Fruit fly (Drosophila melanogaster) whole organism, embryonic: ENCODE measurements around the gene CG6766.

ENCODE experiments used
- Abd-B ChIP-seq: fragments of 200-800 bp; sonication (Bioruptor generic); optimal IDR thresholded peaks from 2 replicates; lab custom pipeline; 2018; ENCODE audit warnings: missing biosample characterization, mild to moderate bottlenecking, missing genetic modification characterization, moderate library complexity
- BEAF-32 ChIP-seq: fragments of 200-800 bp; sonication (Bioruptor generic); optimal IDR thresholded peaks from 3 replicates; lab custom pipeline; 2017; ENCODE audit warnings: missing biosample characterization, missing genetic modification characterization, mild to moderate bottlenecking, moderate library complexity, missing genetic modification reagents
- Bdp1 ChIP-seq: fragments of 200-800 bp; sonication (Bioruptor generic); optimal IDR thresholded peaks from 3 replicates; lab custom pipeline; 2016; ENCODE audit warnings: missing biosample characterization, missing genetic modification characterization
- Bteb2 ChIP-seq: fragments of 200-800 bp; sonication (Bioruptor generic); optimal IDR thresholded peaks from 2 replicates; lab custom pipeline; 2016; ENCODE audit warnings: missing biosample characterization, missing genetic modification characterization
- CG10979 ChIP-seq: fragments of 200-800 bp; sonication (Bioruptor generic); optimal IDR thresholded peaks from 2 replicates; lab custom pipeline; 2018; ENCODE audit warnings: missing biosample characterization, mild to moderate bottlenecking, missing genetic modification characterization, moderate library complexity
- CG11247 ChIP-seq: fragments of 200-800 bp; sonication (Bioruptor generic); IDR thresholded peaks from 2 replicates; pipeline ENCODE4 v1.3.6; 2022; ENCODE audit warnings: missing biosample characterization, missing genetic modification characterization
- CG12744 ChIP-seq: fragments of 200-800 bp; sonication (Bioruptor generic); optimal IDR thresholded peaks from 2 replicates; lab custom pipeline; 2016; ENCODE audit warnings: missing biosample characterization, missing genetic modification characterization
- CG14050 ChIP-seq: fragments of 200-800 bp; sonication (Bioruptor generic); IDR thresholded peaks from 3 replicates; pipeline ENCODE4 v1.3.6; 2022; ENCODE audit warnings: missing biosample characterization, missing genetic modification characterization
- CG15479 ChIP-seq: fragments of 200-800 bp; sonication (Bioruptor generic); optimal IDR thresholded peaks from 3 replicates; lab custom pipeline; 2019; ENCODE audit warnings: missing biosample characterization, mild to moderate bottlenecking, missing genetic modification characterization, moderate library complexity
- CG1603 ChIP-seq: fragments of 200-800 bp; sonication (Bioruptor generic); optimal IDR thresholded peaks from 2 replicates; lab custom pipeline; 2019; ENCODE audit warnings: missing biosample characterization, mild to moderate bottlenecking, missing genetic modification characterization, moderate library complexity
- CG16813 ChIP-seq: fragments of 200-800 bp; sonication (Bioruptor generic); IDR thresholded peaks from 3 replicates; pipeline ENCODE4 v1.3.6; 2022; ENCODE audit warnings: missing biosample characterization, missing genetic modification characterization; ENCODE audit not compliant: partially characterized antibody
- CG16863 ChIP-seq: fragments of 200-800 bp; sonication (Bioruptor generic); optimal IDR thresholded peaks from 3 replicates; lab custom pipeline; 2016; ENCODE audit warnings: missing biosample characterization, missing genetic modification characterization
- CG17186 ChIP-seq: fragments of 200-800 bp; sonication (Bioruptor generic); optimal IDR thresholded peaks from 3 replicates; lab custom pipeline; 2017; ENCODE audit warnings: missing biosample characterization, missing genetic modification reagents, missing genetic modification characterization
- CG17361 ChIP-seq: fragments of 200-800 bp; sonication (Bioruptor generic); IDR thresholded peaks from 3 replicates; pipeline ENCODE4 v1.3.6; 2022; ENCODE audit warnings: missing biosample characterization, missing genetic modification characterization
- CG17802 ChIP-seq: fragments of 200-800 bp; sonication (Bioruptor generic); optimal IDR thresholded peaks from 2 replicates; lab custom pipeline; 2018; ENCODE audit warnings: missing biosample characterization, mild to moderate bottlenecking, missing genetic modification characterization, moderate library complexity
- CG17912 ChIP-seq: fragments of 200-800 bp; sonication (Bioruptor generic); optimal IDR thresholded peaks from 2 replicates; lab custom pipeline; 2018; ENCODE audit warnings: missing biosample characterization, mild to moderate bottlenecking, missing genetic modification characterization
- CG18619 ChIP-seq: fragments of 200-800 bp; sonication (Bioruptor generic); optimal IDR thresholded peaks from 3 replicates; lab custom pipeline; 2017; ENCODE audit warnings: missing biosample characterization, mild to moderate bottlenecking, missing genetic modification characterization
- CG2199 ChIP-seq: fragments of 200-800 bp; sonication (Bioruptor generic); IDR thresholded peaks from 3 replicates; pipeline ENCODE4 v1.3.6; 2022; ENCODE audit warnings: missing biosample characterization, missing genetic modification characterization
- CG3847 ChIP-seq: fragments of 200-800 bp; sonication (Bioruptor generic); IDR thresholded peaks from 2 replicates; pipeline ENCODE4 v1.3.6; 2022; ENCODE audit warnings: missing biosample characterization, missing genetic modification characterization
- CG4424 ChIP-seq: fragments of 200-800 bp; sonication (Bioruptor generic); optimal IDR thresholded peaks from 3 replicates; lab custom pipeline; 2016; ENCODE audit warnings: missing biosample characterization, missing genetic modification characterization
- CG8924 ChIP-seq: fragments of 200-800 bp; optimal IDR thresholded peaks from 3 replicates; lab custom pipeline; 2019; ENCODE audit warnings: missing biosample characterization, mild to moderate bottlenecking, missing genetic modification characterization, moderate library complexity
- Chrac-16 ChIP-seq: fragments of 200-800 bp; sonication (Bioruptor generic); optimal IDR thresholded peaks from 3 replicates; lab custom pipeline; 2016; ENCODE audit warnings: missing biosample characterization, missing genetic modification characterization
- CoRest ChIP-seq: fragments of 200-800 bp; sonication (Bioruptor generic); optimal IDR thresholded peaks from 3 replicates; lab custom pipeline; 2018; ENCODE audit warnings: missing biosample characterization, mild to moderate bottlenecking, missing genetic modification characterization, moderate library complexity
- E2f2 ChIP-seq: fragments of 200-800 bp; sonication (Bioruptor generic); IDR thresholded peaks from 2 replicates; pipeline ENCODE4 v1.3.6; 2022; ENCODE audit warnings: missing biosample characterization, missing genetic modification characterization
- HmgZ ChIP-seq: fragments of 200-800 bp; sonication (Bioruptor generic); optimal IDR thresholded peaks from 2 replicates; lab custom pipeline; 2018; ENCODE audit warnings: missing biosample characterization, mild to moderate bottlenecking, missing genetic modification characterization
- Hr39 ChIP-seq: fragments of >200 bp; optimal IDR thresholded peaks from 2 replicates; lab custom pipeline; 2017
- Nf-YB ChIP-seq: fragments of 200-800 bp; sonication (Bioruptor generic); optimal IDR thresholded peaks from 3 replicates; lab custom pipeline; 2019; ENCODE audit warnings: missing biosample characterization, mild to moderate bottlenecking, missing genetic modification characterization, moderate library complexity
- Nf-YC ChIP-seq: fragments of 200-800 bp; optimal IDR thresholded peaks from 3 replicates; lab custom pipeline; 2019; ENCODE audit warnings: missing biosample characterization, mild to moderate bottlenecking, missing genetic modification characterization, moderate library complexity
- Opbp ChIP-seq: fragments of 200-800 bp; sonication (Bioruptor generic); IDR thresholded peaks from 3 replicates; pipeline ENCODE4 v1.3.6; 2022; ENCODE audit warnings: missing biosample characterization, missing genetic modification characterization; ENCODE audit not compliant: partially characterized antibody
- Sry-δ ChIP-seq: fragments of 200-800 bp; sonication (Bioruptor generic); optimal IDR thresholded peaks from 2 replicates; lab custom pipeline; 2016; ENCODE audit warnings: missing biosample characterization, missing genetic modification characterization
- Vsx1 ChIP-seq: fragments of 200-800 bp; sonication (Bioruptor generic); optimal IDR thresholded peaks from 2 replicates; lab custom pipeline; 2017; ENCODE audit warnings: missing biosample characterization, mild to moderate bottlenecking, missing genetic modification characterization, missing genetic modification reagents
- Xrp1 ChIP-seq: fragments of 200-800 bp; sonication (Bioruptor generic); IDR thresholded peaks from 2 replicates; pipeline ENCODE4 v1.3.6; 2022; ENCODE audit warnings: missing biosample characterization, missing genetic modification characterization
- al ChIP-seq: fragments of 200-800 bp; sonication (Bioruptor generic); IDR thresholded peaks from 2 replicates; pipeline ENCODE4 v1.3.6; 2022; ENCODE audit warnings: missing biosample characterization, missing genetic modification characterization
- amos ChIP-seq: fragments of 200-800 bp; sonication (Bioruptor generic); IDR thresholded peaks from 2 replicates; pipeline ENCODE4 v1.3.6; 2022; ENCODE audit warnings: missing biosample characterization, missing genetic modification characterization; ENCODE audit not compliant: partially characterized antibody
- crc ChIP-seq: fragments of 200-800 bp; sonication (Bioruptor generic); optimal IDR thresholded peaks from 2 replicates; lab custom pipeline; 2016; ENCODE audit warnings: missing biosample characterization, missing genetic modification characterization
- crp ChIP-seq, 2 experiments: fragments of 200-800 bp; sonication (Bioruptor generic); optimal IDR thresholded peaks; 2 replicates in 1 of 2; 3 replicates in 1 of 2; lab custom pipeline; 2017; ENCODE audit warnings: missing biosample characterization in 2 of 2, missing genetic modification characterization in 2 of 2, mild to moderate bottlenecking in 1 of 2, moderate library complexity in 1 of 2
- fd102C ChIP-seq: fragments of 200-800 bp; sonication (Bioruptor generic); optimal IDR thresholded peaks from 2 replicates; lab custom pipeline; 2018; ENCODE audit warnings: missing biosample characterization, mild to moderate bottlenecking, missing genetic modification characterization, moderate library complexity
- fu2 ChIP-seq: fragments of 200-800 bp; sonication (Bioruptor generic); optimal IDR thresholded peaks from 2 replicates; lab custom pipeline; 2016; ENCODE audit warnings: missing biosample characterization, missing genetic modification characterization
- gfzf ChIP-seq: fragments of 200-800 bp; sonication (Bioruptor generic); optimal IDR thresholded peaks from 2 replicates; lab custom pipeline; 2016; ENCODE audit warnings: missing biosample characterization, mild to moderate bottlenecking, missing genetic modification characterization, moderate library complexity
- gt ChIP-seq: fragments of 200-800 bp; sonication (Bioruptor generic); IDR thresholded peaks from 2 replicates; pipeline ENCODE4 v1.3.6; 2022; ENCODE audit warnings: missing biosample characterization, missing genetic modification characterization
- her ChIP-seq: fragments of 200-800 bp; sonication (Bioruptor generic); optimal IDR thresholded peaks from 2 replicates; lab custom pipeline; 2016; ENCODE audit warnings: missing biosample characterization, missing genetic modification characterization
- kni ChIP-seq: fragments of 200-800 bp; sonication (Bioruptor generic); optimal IDR thresholded peaks from 3 replicates; lab custom pipeline; 2017; ENCODE audit warnings: mild to moderate bottlenecking, missing biosample characterization, missing genetic modification reagents, missing genetic modification characterization
- pan ChIP-seq, 4 experiments: fragments of >200 bp in 3 of 4; fragments of 200-800 bp in 1 of 4; sonication (Bioruptor generic) in 1 of 4; optimal IDR thresholded peaks in 3 of 4; IDR thresholded peaks in 1 of 4; 2 replicates each; pipeline versions ENCODE4 v1.3.6 to Lab custom; 2017 to 2022; ENCODE audit warnings: missing biosample characterization in 2 of 4, missing genetic modification characterization in 2 of 4, mixed read lengths in 1 of 4
- repo ChIP-seq: fragments of 200-800 bp; sonication (Bioruptor generic); optimal IDR thresholded peaks from 2 replicates; lab custom pipeline; 2016; ENCODE audit warnings: missing biosample characterization, missing genetic modification characterization
- sc ChIP-seq, 3 experiments: fragments of >200 bp in 2 of 3; fragments of 200-800 bp in 1 of 3; sonication (Bioruptor generic) in 1 of 3; optimal IDR thresholded peaks; 2 replicates in 2 of 3; 3 replicates in 1 of 3; lab custom pipeline; 2017; ENCODE audit warnings: mild to moderate bottlenecking in 1 of 3, missing biosample characterization in 1 of 3, missing genetic modification characterization in 1 of 3, missing genetic modification reagents in 1 of 3
- sd ChIP-seq: fragments of 200-800 bp; sonication (Bioruptor generic); optimal IDR thresholded peaks from 3 replicates; lab custom pipeline; 2018; ENCODE audit warnings: missing biosample characterization, mild to moderate bottlenecking, missing genetic modification characterization, moderate library complexity
- so ChIP-seq: fragments of 200-800 bp; sonication (Bioruptor generic); IDR thresholded peaks from 3 replicates; pipeline ENCODE4 v1.3.6; 2022; ENCODE audit warnings: missing biosample characterization, missing genetic modification characterization
- tgo ChIP-seq: fragments of 200-800 bp; sonication (Bioruptor generic); IDR thresholded peaks from 3 replicates; pipeline ENCODE4 v1.3.6; 2022; ENCODE audit warnings: missing biosample characterization, missing genetic modification characterization
- yki ChIP-seq: fragments of >200 bp; optimal IDR thresholded peaks from 3 replicates; lab custom pipeline; 2018
- zen2 ChIP-seq: fragments of 200-800 bp; sonication (Bioruptor generic); IDR thresholded peaks from 3 replicates; pipeline ENCODE4 v1.3.6; 2022; ENCODE audit warnings: missing biosample characterization, missing genetic modification characterization; ENCODE audit not compliant: partially characterized antibody

CG6766 gene

DNA sequence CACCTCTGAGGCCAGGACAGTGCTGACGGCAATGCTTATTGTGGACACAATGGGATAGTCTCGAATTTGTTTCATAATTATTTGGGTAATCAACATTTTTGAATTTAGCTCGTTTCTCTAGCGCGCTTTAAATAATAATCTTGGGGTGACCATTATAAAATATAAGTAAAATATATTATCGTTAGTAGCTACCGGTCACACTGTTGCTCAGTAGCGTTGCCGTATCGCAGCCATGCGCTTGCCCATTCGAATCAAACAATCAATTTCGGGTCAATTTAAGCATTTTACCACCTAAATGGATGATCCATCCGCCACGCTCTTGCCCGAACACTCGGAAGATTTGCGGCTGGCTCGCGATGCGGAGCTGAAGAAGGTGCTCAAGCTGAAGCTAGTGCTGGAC is 50.8 kb downstream of the CG6766 start, which contains the start of the genes zuc and dgt2 (continued):
- TF ChIP-seq Nf-YB (no peak), BEAF-32 (peak; percentile 39), Opbp (GFP tag; lab: Robert Waterston, UW) (no peak), CG3847 (GFP tag; lab: Robert Waterston, UW) (peak; percentile 36; the same call in 1 of the 2 replicates), gt (no peak), CG8924 (tag; lab: Kevin White, UChicago) (peak; percentile 10), Vsx1 (GFP tag; lab: Kevin White, UChicago) (no peak), CG15479 (GFP tag; lab: Kevin White, UChicago) (no peak), CG18619 (GFP tag; lab: Kevin White, UChicago) (no peak), CG17912 (GFP tag; lab: Kevin White, UChicago) (no peak), tgo (GFP tag; lab: Robert Waterston, UW) (no peak), Hr39 (lab: Kevin White, UChicago) (no peak), kni (GFP tag; lab: Kevin White, UChicago) (no peak), al (GFP tag; lab: Robert Waterston, UW) (no peak), CG16813 (GFP tag; lab: Robert Waterston, UW) (peak; percentile 31; the same call in 1 of the 3 replicates), CG17186 (GFP tag; lab: Kevin White, UChicago) (peak; percentile 5), CG4424 (GFP tag; lab: Kevin White, UChicago) (no peak), sd (tag; lab: Kevin White, UChicago) (no peak), Bteb2 (GFP tag; lab: Kevin White, UChicago) (no peak), CG17361 (GFP tag; lab: Robert Waterston, UW) (no peak), CG11247 (GFP tag; lab: Robert Waterston, UW) (no peak), fd102C (GFP tag; lab: Kevin White, UChicago) (no peak), Sry-δ (GFP tag; lab: Kevin White, UChicago) (no peak), Nf-YC (tag; lab: Kevin White, UChicago) (no peak), CG16863 (GFP tag; lab: Kevin White, UChicago) (no peak), sc (optimal IDR thresholded peaks at IDR 0.05; lab: Kevin White, UChicago) (no peak), sc (GFP tag; optimal IDR thresholded peaks at IDR 0.05; lab: Kevin White, UChicago) (no peak), her (GFP tag; lab: Kevin White, UChicago) (no peak), CG2199 (GFP tag; lab: Robert Waterston, UW) (no peak), CG12744 (GFP tag; lab: Kevin White, UChicago) (no peak), Xrp1 (GFP tag; lab: Robert Waterston, UW) (no peak), fu2 (GFP tag; lab: Kevin White, UChicago) (no peak), crp (GFP tag; optimal IDR thresholded peaks at IDR 0.05; lab: Kevin White, UChicago) (no peak), CG17802 (tag; lab: Kevin White, UChicago) (no peak), crc (GFP tag; lab: Kevin White, UChicago) (no peak), CoRest (peak; percentile 27), CG10979 (no peak), Bdp1 (GFP tag; lab: Kevin White, UChicago) (no peak), gfzf (GFP tag; lab: Kevin White, UChicago) (peak; percentile 67), Abd-B (GFP tag; lab: Kevin White, UChicago) (peak; percentile 16), Chrac-16 (GFP tag; lab: Kevin White, UChicago) (no peak), CG1603 (peak; percentile 45), CG14050 (GFP tag; lab: Robert Waterston, UW) (no peak), HmgZ (tag; lab: Kevin White, UChicago) (peak; percentile 28), E2f2 (GFP tag; lab: Robert Waterston, UW) (peak; percentile 92), repo (GFP tag; lab: Kevin White, UChicago) (no peak), so (no peak), amos (peak; percentile 35; the same call in 1 of the 2 replicates), pan (optimal IDR thresholded peaks at IDR 0.05; lab: Kevin White, UChicago) (no peak), pan (GFP tag; optimal IDR thresholded peaks at IDR 0.05 in 1 of 2, IDR thresholded peaks at IDR 0.05 in 1 of 2) (no peak), zen2 (GFP tag; lab: Robert Waterston, UW) (no peak; the same call in 2 of the 3 replicates), yki (lab: Kevin White, UChicago) (no peak)
